Fruit fly (Drosophila melanogaster) whole organism, embryonic: ENCODE results near the gene asun.

Source experiments
- Atf3 ChIP-seq: fragments of 200-800 bp; sonication (Bioruptor generic); optimal IDR thresholded peaks from 3 replicates; lab custom pipeline; 2016; ENCODE audit warnings: missing biosample characterization, missing genetic modification characterization
- CG10543 ChIP-seq: fragments of 200-800 bp; sonication (Bioruptor generic); optimal IDR thresholded peaks from 3 replicates; lab custom pipeline; 2017; ENCODE audit warnings: missing biosample characterization, mild to moderate bottlenecking, missing genetic modification characterization, moderate library complexity
- CG11723 ChIP-seq: fragments of 200-800 bp; sonication (Bioruptor generic); optimal IDR thresholded peaks from 2 replicates; lab custom pipeline; 2017; ENCODE audit warnings: missing biosample characterization, mild to moderate bottlenecking, missing genetic modification characterization
- CG12219 ChIP-seq: fragments of 200-800 bp; sonication (Bioruptor generic); optimal IDR thresholded peaks from 3 replicates; lab custom pipeline; 2018; ENCODE audit warnings: missing biosample characterization, mild to moderate bottlenecking, missing genetic modification characterization
- CG1233 ChIP-seq: fragments of 200-800 bp; sonication (Bioruptor generic); optimal IDR thresholded peaks from 4 replicates; lab custom pipeline; 2018; ENCODE audit warnings: missing biosample characterization, mild to moderate bottlenecking, missing genetic modification characterization
- CG12769 ChIP-seq: fragments of 200-800 bp; sonication (Bioruptor generic); optimal IDR thresholded peaks from 2 replicates; lab custom pipeline; 2019; ENCODE audit warnings: missing biosample characterization, mild to moderate bottlenecking, missing genetic modification characterization, moderate library complexity
- CG13123 ChIP-seq: fragments of 200-800 bp; sonication (Bioruptor generic); optimal IDR thresholded peaks from 2 replicates; lab custom pipeline; 2016; ENCODE audit warnings: missing biosample characterization, missing genetic modification characterization
- CG13624 ChIP-seq: fragments of 200-800 bp; sonication (Bioruptor generic); optimal IDR thresholded peaks from 2 replicates; lab custom pipeline; 2016; ENCODE audit warnings: missing biosample characterization, missing genetic modification characterization
- CG13894 ChIP-seq: fragments of 200-800 bp; sonication (Bioruptor generic); optimal IDR thresholded peaks from 3 replicates; lab custom pipeline; 2018; ENCODE audit warnings: missing biosample characterization, mild to moderate bottlenecking, missing genetic modification characterization, moderate library complexity
- CG14965 ChIP-seq: fragments of 200-800 bp; sonication (Bioruptor generic); optimal IDR thresholded peaks from 2 replicates; lab custom pipeline; 2016; ENCODE audit warnings: missing biosample characterization, missing genetic modification characterization, borderline replicate concordance
- CG17802 ChIP-seq: fragments of 200-800 bp; sonication (Bioruptor generic); optimal IDR thresholded peaks from 2 replicates; lab custom pipeline; 2018; ENCODE audit warnings: missing biosample characterization, mild to moderate bottlenecking, missing genetic modification characterization, moderate library complexity
- CG2120 ChIP-seq: fragments of 200-800 bp; sonication (Bioruptor generic); optimal IDR thresholded peaks from 3 replicates; lab custom pipeline; 2016; ENCODE audit warnings: missing biosample characterization, missing genetic modification characterization
- CG2199 ChIP-seq: fragments of 200-800 bp; sonication (Bioruptor generic); IDR thresholded peaks from 3 replicates; pipeline ENCODE4 v1.3.6; 2022; ENCODE audit warnings: missing biosample characterization, missing genetic modification characterization
- CG30020 ChIP-seq: fragments of 200-800 bp; optimal IDR thresholded peaks from 2 replicates; lab custom pipeline; 2019; ENCODE audit warnings: missing biosample characterization, mild to moderate bottlenecking, missing genetic modification characterization, moderate library complexity
- CG32772 ChIP-seq: fragments of 200-800 bp; sonication (Bioruptor generic); IDR thresholded peaks from 2 replicates; pipeline ENCODE4 v1.3.6; 2022; ENCODE audit warnings: missing biosample characterization, missing genetic modification characterization
- CG5180 ChIP-seq: fragments of 200-800 bp; sonication (Bioruptor generic); optimal IDR thresholded peaks from 3 replicates; lab custom pipeline; 2017; ENCODE audit warnings: missing biosample characterization, missing genetic modification characterization, mild to moderate bottlenecking, moderate library complexity, missing genetic modification reagents
- CG6683 ChIP-seq: fragments of 200-800 bp; sonication (Bioruptor generic); optimal IDR thresholded peaks from 2 replicates; lab custom pipeline; 2017; ENCODE audit warnings: missing biosample characterization, mild to moderate bottlenecking, missing genetic modification characterization, missing genetic modification reagents
- CG7928 ChIP-seq: fragments of 200-800 bp; sonication (Bioruptor generic); optimal IDR thresholded peaks from 2 replicates; lab custom pipeline; 2017; ENCODE audit warnings: missing biosample characterization, mild to moderate bottlenecking, missing genetic modification characterization
- CG8290 ChIP-seq, 3 experiments: fragments of 200-800 bp; sonication (Bioruptor generic); optimal IDR thresholded peaks; 2 replicates each; lab custom pipeline; 2016 to 2019; ENCODE audit warnings: missing biosample characterization in 3 of 3, missing genetic modification characterization in 3 of 3, mild to moderate bottlenecking in 2 of 3, moderate library complexity in 1 of 3
- CG8765 ChIP-seq: fragments of 200-800 bp; sonication (Bioruptor generic); IDR thresholded peaks from 2 replicates; pipeline ENCODE4 v1.3.6; 2022; ENCODE audit warnings: missing biosample characterization, missing genetic modification characterization
- CG9876 ChIP-seq: fragments of 200-800 bp; sonication (Bioruptor generic); optimal IDR thresholded peaks from 2 replicates; lab custom pipeline; 2016; ENCODE audit warnings: missing biosample characterization, missing genetic modification characterization
- CHES-1-like ChIP-seq: fragments of 200-800 bp; sonication (Bioruptor generic); optimal IDR thresholded peaks from 2 replicates; lab custom pipeline; 2016; ENCODE audit warnings: missing biosample characterization, missing genetic modification characterization
- D ChIP-seq, 2 experiments: fragments of 200-800 bp in 1 of 2; fragments of >200 bp in 1 of 2; sonication (Bioruptor generic) in 1 of 2; optimal IDR thresholded peaks; 2 replicates in 1 of 2; 3 replicates in 1 of 2; lab custom pipeline; 2017; ENCODE audit warnings: mild to moderate bottlenecking in 1 of 2, missing biosample characterization in 1 of 2, missing genetic modification characterization in 1 of 2, missing genetic modification reagents in 1 of 2
- Deaf1 ChIP-seq: fragments of 200-800 bp; optimal IDR thresholded peaks from 3 replicates; lab custom pipeline; 2019; ENCODE audit warnings: missing biosample characterization, mild to moderate bottlenecking, missing genetic modification characterization, moderate library complexity
- Jarid2 ChIP-seq: fragments of 200-800 bp; sonication (Bioruptor generic); optimal IDR thresholded peaks from 3 replicates; lab custom pipeline; 2017; ENCODE audit warnings: mild to moderate bottlenecking, missing biosample characterization, missing genetic modification reagents, missing genetic modification characterization
- bsh ChIP-seq, 2 experiments: fragments of 200-800 bp; sonication (Bioruptor generic); optimal IDR thresholded peaks; 2 replicates each; lab custom pipeline; 2017 to 2018; ENCODE audit warnings: mild to moderate bottlenecking in 2 of 2, missing biosample characterization in 2 of 2, missing genetic modification characterization in 2 of 2, moderate library complexity in 1 of 2
- cg ChIP-seq: fragments of 200-800 bp; sonication (Bioruptor generic); optimal IDR thresholded peaks from 3 replicates; lab custom pipeline; 2019; ENCODE audit warnings: missing biosample characterization, mild to moderate bottlenecking, missing genetic modification characterization, moderate library complexity
- chm ChIP-seq: fragments of 200-800 bp; sonication (Bioruptor generic); IDR thresholded peaks from 2 replicates; pipeline ENCODE4 v1.3.6; 2022; ENCODE audit warnings: missing biosample characterization, missing genetic modification characterization
- crp ChIP-seq, 2 experiments: fragments of 200-800 bp; sonication (Bioruptor generic); optimal IDR thresholded peaks; 2 replicates in 1 of 2; 3 replicates in 1 of 2; lab custom pipeline; 2017; ENCODE audit warnings: missing biosample characterization in 2 of 2, missing genetic modification characterization in 2 of 2, mild to moderate bottlenecking in 1 of 2, moderate library complexity in 1 of 2
- da ChIP-seq: fragments of 200-800 bp; sonication (Bioruptor generic); optimal IDR thresholded peaks from 2 replicates; lab custom pipeline; 2016; ENCODE audit warnings: missing biosample characterization, missing genetic modification characterization
- eve ChIP-seq, 2 experiments: fragments of >200 bp; optimal IDR thresholded peaks; 2 replicates each; lab custom pipeline; 2017; ENCODE audit warnings: missing biosample characterization in 2 of 2, missing genetic modification characterization in 2 of 2
- ftz-f1 ChIP-seq: fragments of 200-800 bp; sonication (Bioruptor generic); optimal IDR thresholded peaks from 2 replicates; lab custom pipeline; 2016; ENCODE audit warnings: missing biosample characterization, missing genetic modification characterization
- inv ChIP-seq: fragments of 200-800 bp; sonication (Bioruptor generic); IDR thresholded peaks from 2 replicates; pipeline ENCODE4 v1.3.6; 2022; ENCODE audit warnings: missing biosample characterization, missing genetic modification characterization; ENCODE audit not compliant: partially characterized antibody
- lbe ChIP-seq: fragments of 200-800 bp; sonication (Bioruptor generic); optimal IDR thresholded peaks from 2 replicates; lab custom pipeline; 2016; ENCODE audit warnings: missing biosample characterization, mild to moderate bottlenecking, missing genetic modification characterization
- nau ChIP-seq: fragments of 200-800 bp; sonication (Bioruptor generic); optimal IDR thresholded peaks from 3 replicates; lab custom pipeline; 2017; ENCODE audit warnings: missing biosample characterization, mild to moderate bottlenecking, missing genetic modification characterization, missing genetic modification reagents
- nom ChIP-seq: fragments of 200-800 bp; sonication (Bioruptor generic); optimal IDR thresholded peaks from 2 replicates; lab custom pipeline; 2017; ENCODE audit warnings: missing biosample characterization, missing genetic modification characterization, mild to moderate bottlenecking, moderate library complexity, missing genetic modification reagents
- oc ChIP-seq: fragments of 200-800 bp; sonication (Bioruptor generic); optimal IDR thresholded peaks from 2 replicates; lab custom pipeline; 2018; ENCODE audit warnings: missing biosample characterization, mild to moderate bottlenecking, missing genetic modification characterization, moderate library complexity
- pfk ChIP-seq: fragments of 200-800 bp; sonication (Bioruptor generic); optimal IDR thresholded peaks from 2 replicates; lab custom pipeline; 2018; ENCODE audit warnings: missing biosample characterization, mild to moderate bottlenecking, missing genetic modification characterization, moderate library complexity
- pros ChIP-seq: fragments of 200-800 bp; sonication (Bioruptor generic); optimal IDR thresholded peaks from 3 replicates; lab custom pipeline; 2019; ENCODE audit warnings: missing biosample characterization, mild to moderate bottlenecking, missing genetic modification characterization, moderate library complexity
- schlank ChIP-seq: fragments of 200-800 bp; sonication (Bioruptor generic); optimal IDR thresholded peaks from 2 replicates; lab custom pipeline; 2018; ENCODE audit warnings: missing biosample characterization, mild to moderate bottlenecking, missing genetic modification characterization
- sd ChIP-seq: fragments of 200-800 bp; sonication (Bioruptor generic); optimal IDR thresholded peaks from 3 replicates; lab custom pipeline; 2018; ENCODE audit warnings: missing biosample characterization, mild to moderate bottlenecking, missing genetic modification characterization, moderate library complexity
- stc ChIP-seq: fragments of 200-800 bp; sonication (Bioruptor generic); IDR thresholded peaks from 2 replicates; pipeline ENCODE4 v1.3.6; 2022; ENCODE audit warnings: missing biosample characterization, missing genetic modification characterization
- zfh2 ChIP-seq: fragments of 200-800 bp; sonication (Bioruptor generic); optimal IDR thresholded peaks from 2 replicates; lab custom pipeline; 2016; ENCODE audit warnings: missing biosample characterization, missing genetic modification characterization

Gene asun

dm6 chr3R:16231385-16232307 is 32.4 kb upstream of the asun start (continued):
- no peak for TF ChIP-seq CG2199 (GFP tag; lab: Robert Waterston, UW)
- no peak for TF ChIP-seq CG9876 (GFP tag; lab: Kevin White, UChicago)
- peak; percentile 50 for TF ChIP-seq CG17802
- no peak for TF ChIP-seq CG32772 (GFP tag; lab: Robert Waterston, UW)
- TF ChIP-seq CG13123 (GFP tag; lab: Kevin White, UChicago) = peak; percentile 29
- peak in 1 of 2 experiments; percentile 94 for TF ChIP-seq eve (GFP tag; optimal IDR thresholded peaks at IDR 0.05; lab: Kevin White, UChicago)
- TF ChIP-seq Atf3 (GFP tag; lab: Kevin White, UChicago) = peak; percentile 70
- TF ChIP-seq schlank = peak; percentile 49
- TF ChIP-seq CG1233 (GFP tag; lab: Kevin White, UChicago) = peak; percentile 69
- peak; percentile 68 for TF ChIP-seq CG11723
- peak; percentile 18 for TF ChIP-seq CG6683 (GFP tag; lab: Kevin White, UChicago)
- no peak for TF ChIP-seq CG7928 (GFP tag; lab: Kevin White, UChicago)
- TF ChIP-seq zfh2 (GFP tag; lab: Kevin White, UChicago) = peak; percentile 57
- TF ChIP-seq CG14965 (GFP tag; lab: Kevin White, UChicago) = no peak
- TF ChIP-seq CG30020 (tag; lab: Kevin White, UChicago) = peak; percentile 25

- peak; percentile 25 for TF ChIP-seq lbe (GFP tag; lab: Kevin White, UChicago)
- TF ChIP-seq nom (GFP tag; lab: Kevin White, UChicago) = peak; percentile 54
- TF ChIP-seq bsh (GFP tag; optimal IDR thresholded peaks at IDR 0.05; lab: Kevin White, UChicago) = peak in 1 of 2 experiments; percentile 28
- no peak for TF ChIP-seq chm
- TF ChIP-seq CG5180 (GFP tag; lab: Kevin White, UChicago) = peak; percentile 37
Observed at dm6 chr3R:16232569-16232968, 31.5 kb upstream of the asun start.

- TF ChIP-seq da (GFP tag; lab: Kevin White, UChicago) (peak; percentile 47), Deaf1 (tag; lab: Kevin White, UChicago) (peak; percentile 74), D (optimal IDR thresholded peaks at IDR 0.05; lab: Kevin White, UChicago) (peak; percentile 36), D (GFP tag; optimal IDR thresholded peaks at IDR 0.05; lab: Kevin White, UChicago) (no peak), CG8290 (GFP tag; optimal IDR thresholded peaks at IDR 0.05; lab: Kevin White, UChicago) (no peak), CG8290 (tag; optimal IDR thresholded peaks at IDR 0.05; lab: Kevin White, UChicago) (peak in 1 of 2 experiments; percentile 66), CHES-1-like (GFP tag; lab: Kevin White, UChicago) (peak; percentile 30), CG2120 (GFP tag; lab: Kevin White, UChicago) (peak; percentile 1), CG13624 (GFP tag; lab: Kevin White, UChicago) (peak; percentile 9), crp (GFP tag; optimal IDR thresholded peaks at IDR 0.05; lab: Kevin White, UChicago) (peak in 1 of 2 experiments; percentile 28), inv (no peak), pros (peak; percentile 17), cg (peak; percentile 16), CG8765 (GFP tag; lab: Robert Waterston, UW) (no peak), pfk (GFP tag; lab: Kevin White, UChicago) (peak; percentile 49), stc (GFP tag; lab: Robert Waterston, UW) (no peak), CG10543 (GFP tag; lab: Kevin White, UChicago) (peak; percentile 51), schlank (peak; percentile 36), sd (peak; percentile 52), CG12769 (tag; lab: Kevin White, UChicago) (peak; percentile 96), oc (tag; lab: Kevin White, UChicago) (peak; percentile 4), Jarid2 (GFP tag; lab: Kevin White, UChicago) (peak; percentile 35), ftz-f1 (GFP tag; lab: Kevin White, UChicago) (peak; percentile 82), CG12219 (GFP tag; lab: Kevin White, UChicago) (no peak), nau (peak; percentile 24), CG13894 (tag; lab: Kevin White, UChicago) (peak; percentile 39)
Observed at dm6 chr3R:16234298-16234697, 29.8 kb upstream of the asun start.
